Worm (Caenorhabditis elegans): ENCODE results near the gene inx-5.

inx-5 gene

DNA sequence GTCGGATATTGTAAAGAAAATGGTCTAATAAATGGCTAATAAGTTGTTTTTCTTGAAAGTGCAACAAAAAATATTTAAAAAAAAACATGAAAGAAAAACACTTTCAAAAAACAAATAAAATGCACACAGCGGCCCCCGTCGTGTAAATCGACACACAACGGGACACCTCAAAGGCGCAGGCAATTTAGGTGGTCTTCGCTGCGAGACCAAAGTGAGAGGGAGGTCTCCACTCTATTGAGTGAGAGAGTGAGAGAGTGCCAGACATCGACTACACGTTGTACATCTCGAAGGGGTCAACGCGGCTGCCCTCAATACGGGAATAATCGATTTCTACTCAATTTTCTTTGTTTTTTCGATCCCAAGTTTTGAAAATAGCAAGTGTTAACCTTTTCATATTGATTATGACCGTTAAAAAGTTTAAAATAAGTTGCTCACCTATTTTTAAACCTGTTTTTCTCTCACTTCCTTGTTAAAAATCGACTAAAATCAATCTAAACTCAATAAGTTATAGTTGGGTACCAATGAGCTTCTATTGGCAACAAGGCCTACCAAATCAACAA, 15.4 kb downstream of the inx-5 start, which contains the start of gene sec-16A.2 (continued):
- no peak for TF ChIP-seq ham-2 (GFP tag; optimal IDR thresholded peaks at IDR 0.05)

DNA sequence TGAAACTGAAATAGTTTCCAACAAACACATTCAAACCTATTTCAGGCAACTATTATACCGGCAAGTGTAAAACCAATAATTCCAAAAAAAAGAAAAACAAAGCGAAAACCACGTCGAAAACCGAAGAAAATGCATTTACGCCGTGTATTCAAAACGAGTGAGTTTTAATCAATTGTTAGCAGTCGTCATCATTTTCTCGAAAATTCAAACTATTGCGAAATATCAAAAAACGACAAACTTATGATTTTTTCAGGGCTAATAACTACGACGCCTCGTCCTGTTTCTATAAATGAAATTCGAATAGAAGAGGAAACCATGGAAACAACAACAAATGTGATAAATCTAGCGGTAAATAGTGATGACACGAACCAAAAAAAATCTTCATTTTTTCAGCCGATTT, 16.0 kb downstream of the inx-5 start:
- TF ChIP-seq ztf-11 (tag; optimal IDR thresholded peaks at IDR 0.05) = no peak
- TF ChIP-seq blmp-1 (tag; optimal IDR thresholded peaks at IDR 0.05) = no peak
- TF ChIP-seq elt-3 (tag; optimal IDR thresholded peaks at IDR 0.05) = no peak
- no peak for TF ChIP-seq lin-13 (tag; optimal IDR thresholded peaks at IDR 0.05)
- TF ChIP-seq lin-32 (GFP tag; optimal IDR thresholded peaks at IDR 0.05) = no peak
- no peak for TF ChIP-seq lsy-2 (tag; optimal IDR thresholded peaks at IDR 0.05)
- TF ChIP-seq nhr-2 (tag; optimal IDR thresholded peaks at IDR 0.05) = no peak
- TF ChIP-seq unc-62 (GFP tag; optimal IDR thresholded peaks at IDR 0.05) = no peak
- TF ChIP-seq sem-2 (GFP tag; optimal IDR thresholded peaks at IDR 0.05) = no peak
- no peak for TF ChIP-seq mab-5 (tag; optimal IDR thresholded peaks at IDR 0.05)
- no peak for TF ChIP-seq unc-120 (tag; optimal IDR thresholded peaks at IDR 0.05; ENCODE audit: poor library complexity, severe bottlenecking)
- TF ChIP-seq nhr-76 (tag; optimal IDR thresholded peaks at IDR 0.05) = no peak
- no peak for TF ChIP-seq ceh-83 (GFP tag; optimal IDR thresholded peaks at IDR 0.05)
- no peak for TF ChIP-seq sptf-1 (tag; optimal IDR thresholded peaks at IDR 0.05)
- no peak for TF ChIP-seq M03D4.4 (tag; optimal IDR thresholded peaks at IDR 0.05)
- TF ChIP-seq pha-4 (tag; optimal IDR thresholded peaks at IDR 0.05) = no peak
- no peak for TF ChIP-seq elt-1 (tag; optimal IDR thresholded peaks at IDR 0.05; ENCODE audit: borderline replicate concordance, insufficient read depth)
- no peak for TF ChIP-seq bed-3 (GFP tag; optimal IDR thresholded peaks at IDR 0.05)
- no peak for TF ChIP-seq nhr-28 (tag; optimal IDR thresholded peaks at IDR 0.05)
- no peak for TF ChIP-seq tbx-8 (GFP tag; optimal IDR thresholded peaks at IDR 0.05)

DNA sequence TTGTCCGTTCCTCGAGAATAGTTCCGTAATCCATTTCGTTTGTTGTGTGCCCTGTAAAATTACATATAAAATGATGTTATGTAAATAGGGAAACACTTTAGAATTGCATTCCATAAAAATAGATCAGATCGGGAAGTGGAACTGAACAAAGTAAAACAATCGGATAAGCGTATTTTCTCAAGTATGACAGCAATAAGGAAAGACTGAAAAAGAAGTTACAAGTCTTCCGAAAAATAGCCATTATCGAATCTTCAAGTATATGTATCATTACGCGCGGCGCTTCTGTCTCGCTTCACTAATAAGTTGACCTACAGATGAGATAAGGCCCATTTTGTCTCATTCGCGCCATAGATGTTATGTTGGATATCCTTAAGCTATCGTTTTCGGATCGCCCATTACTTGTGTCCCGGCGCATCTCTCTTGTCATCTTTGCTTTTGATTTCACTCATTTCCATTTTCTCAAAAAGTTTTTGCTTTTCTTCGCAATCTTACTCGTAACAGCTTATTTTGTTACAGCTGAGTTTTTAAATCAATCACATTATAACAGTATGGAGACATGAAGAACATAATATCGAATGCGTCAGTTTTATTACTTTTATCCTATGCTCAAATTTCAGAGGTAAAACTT, 16.9 kb downstream of the inx-5 start, which contains the start of the genes fis-2 and F13B9.2:
fis-2 (minus strand) TSS at position 51 of the 628 bp plus-strand sequence.
F13B9.2 (plus strand) TSS at position 515 of the 628 bp plus-strand sequence.
- no peak for TF ChIP-seq pha-4 (tag; optimal IDR thresholded peaks at IDR 0.05)
- TF ChIP-seq blmp-1 (tag; optimal IDR thresholded peaks at IDR 0.05) = peak; percentile 1
- TF ChIP-seq ceh-43 (GFP tag; optimal IDR thresholded peaks at IDR 0.05) = no peak
- no peak for TF ChIP-seq sem-2 (GFP tag; optimal IDR thresholded peaks at IDR 0.05)
- TF ChIP-seq unc-120 (tag; optimal IDR thresholded peaks at IDR 0.05; ENCODE audit: poor library complexity, severe bottlenecking) = no peak
- no peak for TF ChIP-seq unc-62 (GFP tag; optimal IDR thresholded peaks at IDR 0.05)
- peak; percentile 89 for TF ChIP-seq elt-1 (tag; optimal IDR thresholded peaks at IDR 0.05; ENCODE audit: borderline replicate concordance, insufficient read depth)
- peak; percentile 36 for TF ChIP-seq ham-2 (GFP tag; optimal IDR thresholded peaks at IDR 0.05)
- no peak for TF ChIP-seq elt-3 (tag; optimal IDR thresholded peaks at IDR 0.05)
- TF ChIP-seq ztf-11 (tag; optimal IDR thresholded peaks at IDR 0.05) = no peak
- TF ChIP-seq lsy-2 (tag; optimal IDR thresholded peaks at IDR 0.05) = no peak
- no peak for TF ChIP-seq sptf-1 (tag; optimal IDR thresholded peaks at IDR 0.05)

DNA sequence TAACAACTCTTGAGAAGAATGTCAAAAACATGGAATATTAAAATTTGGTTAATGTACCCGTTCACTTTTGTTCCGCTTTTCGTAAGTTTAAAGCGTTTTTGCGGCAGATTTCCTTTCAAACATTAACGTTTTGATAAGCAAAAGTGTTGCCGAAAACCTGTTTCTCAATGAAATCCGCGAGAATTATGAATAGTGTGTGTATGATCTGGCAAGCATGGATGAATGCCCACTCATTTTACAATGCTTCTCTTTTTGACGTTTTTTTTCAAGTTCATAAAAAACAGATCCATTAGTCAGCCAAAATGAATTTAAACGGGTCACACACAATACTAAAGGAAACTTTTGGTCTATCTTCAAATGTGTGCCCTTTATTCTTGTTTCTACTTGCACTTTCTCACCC, 18.2 kb downstream of the inx-5 start:
- no peak for TF ChIP-seq ceh-39 (tag; optimal IDR thresholded peaks at IDR 0.05)
- TF ChIP-seq elt-1 (tag; optimal IDR thresholded peaks at IDR 0.05; ENCODE audit: borderline replicate concordance, insufficient read depth) = no peak
- no peak for TF ChIP-seq nhr-76 (tag; optimal IDR thresholded peaks at IDR 0.05)
- no peak for TF ChIP-seq lin-13 (tag; optimal IDR thresholded peaks at IDR 0.05)

DNA sequence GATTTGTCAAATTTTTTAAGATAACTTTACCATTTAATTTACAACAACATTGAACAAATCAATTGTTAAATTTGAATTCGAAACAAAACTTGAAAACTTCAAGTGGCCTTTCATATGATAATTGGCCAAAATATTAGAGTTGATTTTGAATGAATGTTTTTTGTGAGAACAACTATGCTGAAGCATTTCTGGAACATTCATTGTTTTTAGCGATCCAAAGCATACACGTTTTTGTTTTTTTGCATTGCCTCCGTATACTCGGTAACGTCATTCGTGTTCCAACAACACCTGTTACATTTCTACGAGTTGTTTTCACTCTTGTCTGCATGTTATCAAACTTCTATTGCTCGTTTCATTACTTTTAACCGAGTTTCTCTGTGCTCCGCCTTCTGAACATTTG, 25.2 kb downstream of the inx-5 start:
- TF ChIP-seq M03D4.4 (tag; optimal IDR thresholded peaks at IDR 0.05) (no peak), ham-2 (GFP tag; optimal IDR thresholded peaks at IDR 0.05) (no peak), lin-32 (GFP tag; optimal IDR thresholded peaks at IDR 0.05) (no peak), flh-1 (GFP tag; optimal IDR thresholded peaks at IDR 0.05) (no peak)

DNA sequence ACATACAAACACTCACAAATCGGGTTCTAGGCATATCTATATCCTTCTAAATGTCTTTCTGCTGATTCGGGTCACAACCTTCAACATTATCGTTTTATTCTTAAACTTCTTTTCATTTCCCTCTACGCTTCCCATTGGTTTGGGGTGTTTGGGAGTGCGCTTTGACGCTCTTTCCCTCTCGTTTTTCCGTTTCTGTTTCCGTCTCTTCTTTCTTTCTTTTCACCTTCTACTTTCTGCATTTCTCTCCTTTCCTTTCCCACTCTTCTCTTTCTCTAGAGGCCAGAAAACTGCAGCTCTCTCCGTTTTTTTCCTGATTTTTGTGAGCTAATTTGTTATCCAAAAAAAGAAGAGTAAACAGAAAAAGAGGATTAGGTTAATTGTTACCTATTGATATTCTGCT, 25.9 kb downstream of the inx-5 start:
- TF ChIP-seq sptf-1 (tag; optimal IDR thresholded peaks at IDR 0.05) = peak; percentile 18
- TF ChIP-seq unc-120 (tag; optimal IDR thresholded peaks at IDR 0.05; ENCODE audit: poor library complexity, severe bottlenecking) = peak; percentile 42
- no peak for TF ChIP-seq zip-8 (tag; optimal IDR thresholded peaks at IDR 0.05)

DNA sequence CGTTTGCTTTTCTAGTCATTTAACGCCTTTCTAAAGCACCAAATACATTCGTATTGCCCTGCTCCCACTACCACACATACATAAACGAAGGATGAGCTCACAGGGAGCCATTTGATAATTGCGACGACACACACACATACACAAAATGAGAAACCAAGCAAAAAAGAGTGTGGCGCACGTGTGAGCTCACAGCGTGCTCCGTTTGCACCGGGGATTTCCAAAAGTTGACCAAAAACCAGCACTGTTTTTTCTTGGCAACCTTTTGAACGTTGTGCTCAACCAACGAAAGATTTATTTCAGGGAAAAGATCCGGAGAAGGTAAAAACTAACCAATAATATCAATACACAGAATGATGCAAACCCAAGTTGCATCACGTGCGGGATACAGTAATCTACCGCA, 27.3 kb downstream of the inx-5 start, which contains the start of gene ksr-1:
ksr-1 (plus strand) TSS at position 301 of the 400 bp plus-strand sequence.
- no peak for TF ChIP-seq bed-3 (GFP tag; optimal IDR thresholded peaks at IDR 0.05)
- no peak for TF ChIP-seq elt-3 (tag; optimal IDR thresholded peaks at IDR 0.05)
- no peak for TF ChIP-seq ztf-11 (tag; optimal IDR thresholded peaks at IDR 0.05)
- no peak for TF ChIP-seq tbx-8 (GFP tag; optimal IDR thresholded peaks at IDR 0.05)
- no peak for TF ChIP-seq lin-32 (GFP tag; optimal IDR thresholded peaks at IDR 0.05)
- TF ChIP-seq lin-13 (tag; optimal IDR thresholded peaks at IDR 0.05) = no peak
- no peak for TF ChIP-seq nhr-237 (tag; optimal IDR thresholded peaks at IDR 0.05)
- TF ChIP-seq drap-1 (GFP tag; optimal IDR thresholded peaks at IDR 0.05) = no peak
- no peak for TF ChIP-seq nhr-2 (tag; optimal IDR thresholded peaks at IDR 0.05)
- no peak for TF ChIP-seq M03D4.4 (tag; optimal IDR thresholded peaks at IDR 0.05)
- no peak for TF ChIP-seq lsy-2 (tag; optimal IDR thresholded peaks at IDR 0.05)
- TF ChIP-seq ceh-43 (GFP tag; optimal IDR thresholded peaks at IDR 0.05) = no peak

All from whole organism, mixed stage, embryonic.